Worm (Caenorhabditis elegans) whole organism, late embryonic: Measurements from ENCODE around the gene srh-79.

Source experiments
- K02D7.2 ChIP-seq: sonication (generic microtip); optimal IDR thresholded peaks from 2 replicates; lab custom pipeline; 2017; ENCODE audit warnings: mild to moderate bottlenecking, missing genetic modification characterization, missing compliant biosample characterization
- T23F11.4 ChIP-seq: fragments of 200-800 bp; sonication (Bioruptor generic); optimal IDR thresholded peaks from 2 replicates; lab custom pipeline; 2018; ENCODE audit warnings: mild to moderate bottlenecking, missing genetic modification characterization, missing compliant biosample characterization
- Y22D7AL.16 ChIP-seq: sonication (generic microtip); optimal IDR thresholded peaks from 2 replicates; lab custom pipeline; 2016; ENCODE audit warnings: missing genetic modification characterization, missing compliant biosample characterization
- ahr-1 ChIP-seq: sonication (generic microtip); optimal IDR thresholded peaks from 2 replicates; lab custom pipeline; 2016; ENCODE audit warnings: missing genetic modification characterization, missing compliant biosample characterization
- ceh-18 ChIP-seq: sonication (generic microtip); optimal IDR thresholded peaks from 2 replicates; lab custom pipeline; 2016; ENCODE audit warnings: missing genetic modification characterization, missing compliant biosample characterization
- ceh-19 ChIP-seq: fragments of 200-800 bp; sonication (Bioruptor generic); optimal IDR thresholded peaks from 2 replicates; lab custom pipeline; 2018; ENCODE audit warnings: mild to moderate bottlenecking, missing genetic modification characterization, missing compliant biosample characterization
- ceh-2 ChIP-seq: sonication (generic microtip); optimal IDR thresholded peaks from 2 replicates; lab custom pipeline; 2016; ENCODE audit warnings: missing genotype, missing genetic modification characterization, missing compliant biosample characterization
- ceh-22 ChIP-seq: sonication (generic microtip); optimal IDR thresholded peaks from 2 replicates; lab custom pipeline; 2017; ENCODE audit warnings: missing biosample characterization, missing genetic modification characterization
- ceh-30 ChIP-seq: fragments of 150-350 bp; optimal IDR thresholded peaks from 2 replicates; lab custom pipeline; 2014; ENCODE audit warnings: missing biosample characterization, missing genetic modification characterization
- ceh-31 ChIP-seq: sonication (generic microtip); optimal IDR thresholded peaks from 2 replicates; lab custom pipeline; 2016; ENCODE audit warnings: missing genetic modification characterization, missing compliant biosample characterization
- ceh-48 ChIP-seq: sonication (generic microtip); optimal IDR thresholded peaks from 2 replicates; lab custom pipeline; 2016; ENCODE audit warnings: missing genetic modification characterization, inconsistent platforms, missing compliant biosample characterization
- ceh-9 ChIP-seq: sonication (generic microtip); optimal IDR thresholded peaks from 2 replicates; lab custom pipeline; 2016; ENCODE audit warnings: mild to moderate bottlenecking, missing genetic modification characterization, inconsistent platforms, missing compliant biosample characterization
- che-1 ChIP-seq: sonication (generic microtip); optimal IDR thresholded peaks from 2 replicates; lab custom pipeline; 2016; ENCODE audit warnings: mild to moderate bottlenecking, missing genetic modification characterization, missing compliant biosample characterization
- dmd-4 ChIP-seq: sonication (generic microtip); optimal IDR thresholded peaks from 2 replicates; lab custom pipeline; 2016; ENCODE audit warnings: borderline replicate concordance, missing genetic modification characterization, missing compliant biosample characterization
- fax-1 ChIP-seq: sonication (generic microtip); optimal IDR thresholded peaks from 2 replicates; lab custom pipeline; 2016; ENCODE audit warnings: missing genotype, missing genetic modification characterization, missing compliant biosample characterization
- fkh-10 ChIP-seq: fragments of 150-350 bp; optimal IDR thresholded peaks from 2 replicates; lab custom pipeline; 2014; ENCODE audit warnings: missing biosample characterization, missing genetic modification reagents, missing genetic modification characterization
- fkh-6 ChIP-seq: sonication (generic microtip); optimal IDR thresholded peaks from 2 replicates; lab custom pipeline; 2016; ENCODE audit warnings: missing genetic modification characterization, missing compliant biosample characterization
- gmeb-2 ChIP-seq: sonication (generic microtip); optimal IDR thresholded peaks from 2 replicates; lab custom pipeline; 2016; ENCODE audit warnings: missing genetic modification characterization, inconsistent platforms, missing compliant biosample characterization
- hlh-13 ChIP-seq: fragments of 200-800 bp; sonication (Bioruptor generic); optimal IDR thresholded peaks from 2 replicates; lab custom pipeline; 2018; ENCODE audit warnings: mild to moderate bottlenecking, missing genetic modification characterization, missing compliant biosample characterization
- hlh-30 ChIP-seq: sonication (generic microtip); optimal IDR thresholded peaks from 2 replicates; lab custom pipeline; 2017; ENCODE audit warnings: antibody characterized with exemption, missing genetic modification characterization, missing compliant biosample characterization; ENCODE audit not compliant: insufficient read depth
- lin-11 ChIP-seq: fragments of 200-800 bp; sonication (Bioruptor generic); optimal IDR thresholded peaks from 2 replicates; lab custom pipeline; 2018; ENCODE audit warnings: mild to moderate bottlenecking, missing genetic modification characterization, missing compliant biosample characterization
- madf-2 ChIP-seq: sonication (generic microtip); optimal IDR thresholded peaks from 2 replicates; lab custom pipeline; 2017; ENCODE audit warnings: missing genetic modification characterization, missing compliant biosample characterization
- mec-3 ChIP-seq: sonication (generic microtip); optimal IDR thresholded peaks from 2 replicates; lab custom pipeline; 2016; ENCODE audit warnings: borderline replicate concordance, missing genetic modification characterization, missing compliant biosample characterization
- npax-4 ChIP-seq: sonication (generic microtip); optimal IDR thresholded peaks from 2 replicates; lab custom pipeline; 2016; ENCODE audit warnings: missing genetic modification characterization, missing compliant biosample characterization
- odd-2 ChIP-seq: sonication (generic microtip); optimal IDR thresholded peaks from 2 replicates; lab custom pipeline; 2017; ENCODE audit warnings: antibody characterized with exemption, mild to moderate bottlenecking, missing genetic modification characterization, missing compliant biosample characterization
- pax-1 ChIP-seq: fragments of 150-350 bp; optimal IDR thresholded peaks from 2 replicates; lab custom pipeline; 2014; ENCODE audit warnings: missing biosample characterization, missing genetic modification characterization
- pha-4 ChIP-seq: fragments of 150-350 bp; optimal IDR thresholded peaks from 2 replicates; lab custom pipeline; 2018; ENCODE audit warnings: missing biosample characterization, missing genetic modification reagents, missing genetic modification characterization
- rnt-1 ChIP-seq: sonication (generic microtip); optimal IDR thresholded peaks from 2 replicates; lab custom pipeline; 2016; ENCODE audit warnings: missing genetic modification characterization, missing compliant biosample characterization
- sdc-2 ChIP-seq: sonication (generic microtip); optimal IDR thresholded peaks from 2 replicates; lab custom pipeline; 2016; ENCODE audit warnings: missing genotype, missing genetic modification characterization, missing compliant biosample characterization
- sox-4 ChIP-seq: sonication (generic microtip); optimal IDR thresholded peaks from 2 replicates; lab custom pipeline; 2017; ENCODE audit warnings: mild to moderate bottlenecking, missing genetic modification characterization, inconsistent platforms, missing compliant biosample characterization
- syd-9 ChIP-seq: sonication (generic microtip); optimal IDR thresholded peaks from 2 replicates; lab custom pipeline; 2016; ENCODE audit warnings: mild to moderate bottlenecking, missing genetic modification characterization, moderate library complexity, missing compliant biosample characterization
- tbx-2 ChIP-seq: sonication (generic microtip); optimal IDR thresholded peaks from 2 replicates; lab custom pipeline; 2016; ENCODE audit warnings: missing genetic modification characterization, missing compliant biosample characterization
- tbx-7 ChIP-seq: sonication (generic microtip); optimal IDR thresholded peaks from 2 replicates; lab custom pipeline; 2016; ENCODE audit warnings: missing genotype, missing genetic modification characterization, missing compliant biosample characterization
- ttx-3 ChIP-seq: sonication (generic microtip); optimal IDR thresholded peaks from 2 replicates; lab custom pipeline; 2016; ENCODE audit warnings: missing genetic modification reagents, missing genetic modification characterization, missing compliant biosample characterization
- unc-55 ChIP-seq: sonication (generic microtip); optimal IDR thresholded peaks from 2 replicates; lab custom pipeline; 2017; ENCODE audit warnings: missing biosample characterization, missing genetic modification reagents, missing genetic modification characterization
- ztf-16 ChIP-seq: sonication (generic microtip); optimal IDR thresholded peaks from 2 replicates; lab custom pipeline; 2017; ENCODE audit warnings: missing genetic modification characterization, missing compliant biosample characterization

Gene srh-79

ce11 chrV:7532947-7533346 is 35.4 kb downstream of the srh-79 start, which contains the start of gene C54F6.3:
C54F6.3 (plus strand) TSS chrV:7533247.
- no peak for TF ChIP-seq lin-11 (tag; lab: Kevin White, UChicago)
- no peak for TF ChIP-seq syd-9 (tag; lab: Kevin White, UChicago)
- TF ChIP-seq tbx-2 (tag; lab: Kevin White, UChicago) = no peak
- no peak for TF ChIP-seq ceh-22 (tag; lab: Kevin White, UChicago)
- no peak for TF ChIP-seq gmeb-2 (tag; lab: Kevin White, UChicago)
- TF ChIP-seq hlh-13 (GFP tag; lab: Kevin White, UChicago) = no peak
- TF ChIP-seq ttx-3 = no peak
- no peak for TF ChIP-seq pha-4 (tag; lab: Kevin White, UChicago)
- TF ChIP-seq ceh-2 (tag; lab: Kevin White, UChicago) = no peak
- TF ChIP-seq hlh-30 (tag; lab: Kevin White, UChicago) = no peak
- no peak for TF ChIP-seq ceh-30 (tag; lab: Kevin White, UChicago)
- TF ChIP-seq T23F11.4 (GFP tag; lab: Kevin White, UChicago) = no peak
- no peak for TF ChIP-seq tbx-7 (tag; lab: Kevin White, UChicago)
- TF ChIP-seq unc-55 (GFP tag; lab: Kevin White, UChicago) = no peak
- no peak for TF ChIP-seq madf-2 (tag; lab: Kevin White, UChicago)
- no peak for TF ChIP-seq ceh-48
- TF ChIP-seq fkh-10 (GFP tag; lab: Kevin White, UChicago) = no peak
- TF ChIP-seq dmd-4 (tag; lab: Kevin White, UChicago) = no peak

ce11 chrV:7538018-7538417 is 40.5 kb downstream of the srh-79 start, which contains the start of gene C54F6.12:
C54F6.12 (minus strand) TSS chrV:7538118.
- TF ChIP-seq madf-2 (tag; lab: Kevin White, UChicago) (no peak), ceh-31 (no peak), ztf-16 (tag; lab: Kevin White, UChicago) (no peak), fkh-6 (tag; lab: Kevin White, UChicago) (no peak)

ce11 chrV:7539015-7539414 is 41.5 kb downstream of the srh-79 start, which contains the start of gene srh-268:
srh-268 (plus strand) TSS chrV:7539315.
- TF ChIP-seq ttx-3 = no peak
- no peak for TF ChIP-seq mec-3 (tag; lab: Kevin White, UChicago)
- no peak for TF ChIP-seq rnt-1 (tag; lab: Kevin White, UChicago)
- TF ChIP-seq fax-1 (tag; lab: Kevin White, UChicago) = no peak
- no peak for TF ChIP-seq K02D7.2 (tag; lab: Kevin White, UChicago)
- TF ChIP-seq ceh-48 = no peak
- TF ChIP-seq npax-4 = no peak
- TF ChIP-seq pax-1 (tag; lab: Kevin White, UChicago) = no peak
- no peak for TF ChIP-seq ceh-19 (GFP tag; lab: Kevin White, UChicago)
- no peak for TF ChIP-seq che-1
- no peak for TF ChIP-seq sdc-2 (tag; lab: Kevin White, UChicago)
- TF ChIP-seq ceh-18 = no peak
- no peak for TF ChIP-seq hlh-13 (GFP tag; lab: Kevin White, UChicago)
- no peak for TF ChIP-seq dmd-4 (tag; lab: Kevin White, UChicago)
- no peak for TF ChIP-seq sox-4 (tag; lab: Kevin White, UChicago)
- no peak for TF ChIP-seq ceh-9 (tag; lab: Kevin White, UChicago)
- no peak for TF ChIP-seq ceh-31

- TF ChIP-seq Y22D7AL.16 (tag; lab: Kevin White, UChicago) (no peak), ahr-1 (no peak), odd-2 (tag; lab: Kevin White, UChicago) (no peak)
- TF ChIP-seq, all 69 proteins: peak for 0
Observed at ce11 chrV:7543728-7544127, 46.2 kb downstream of the srh-79 start.
